Fruit fly (Drosophila melanogaster) whole organism, prepupa: ENCODE results near the gene CG13605.

ENCODE experiments used
- Blimp-1 ChIP-seq: fragments of 200-800 bp; sonication (Bioruptor generic); optimal IDR thresholded peaks from 3 replicates; lab custom pipeline; 2017; ENCODE audit warnings: missing biosample characterization, missing genetic modification characterization, mild to moderate bottlenecking, moderate library complexity, missing genetic modification reagents
- CG10631 ChIP-seq: fragments of 200-800 bp; sonication (Bioruptor generic); optimal IDR thresholded peaks from 2 replicates; lab custom pipeline; 2016; ENCODE audit warnings: missing biosample characterization, missing genetic modification characterization
- CG11762 ChIP-seq: fragments of 200-800 bp; sonication (Bioruptor generic); optimal IDR thresholded peaks from 3 replicates; lab custom pipeline; 2016; ENCODE audit warnings: missing biosample characterization, missing genetic modification characterization; ENCODE audit not compliant: insufficient read depth
- CG15336 ChIP-seq: fragments of 200-800 bp; sonication (Bioruptor generic); IDR thresholded peaks from 2 replicates; pipeline ENCODE4 v1.3.6; 2022; ENCODE audit warnings: missing biosample characterization, missing genetic modification characterization
- CG32006 ChIP-seq: fragments of 200-800 bp; sonication (Bioruptor generic); optimal IDR thresholded peaks from 3 replicates; lab custom pipeline; 2017; ENCODE audit warnings: missing biosample characterization, mild to moderate bottlenecking, missing genetic modification characterization
- CG3919 ChIP-seq: fragments of 200-800 bp; sonication (Bioruptor generic); optimal IDR thresholded peaks from 3 replicates; lab custom pipeline; 2016; ENCODE audit warnings: missing biosample characterization, missing genetic modification characterization
- CG6276 ChIP-seq: fragments of 200-800 bp; sonication (Bioruptor generic); optimal IDR thresholded peaks from 2 replicates; lab custom pipeline; 2017; ENCODE audit warnings: missing biosample characterization, mild to moderate bottlenecking, missing genetic modification characterization
- CG7368 ChIP-seq: fragments of 200-800 bp; sonication (Bioruptor generic); optimal IDR thresholded peaks from 3 replicates; lab custom pipeline; 2016; ENCODE audit warnings: missing biosample characterization, missing genetic modification characterization
- Eip75B ChIP-seq: fragments of 200-800 bp; sonication (Bioruptor generic); optimal IDR thresholded peaks from 3 replicates; lab custom pipeline; 2016; ENCODE audit warnings: missing biosample characterization, missing genetic modification characterization
- Ets96B ChIP-seq: fragments of 200-800 bp; optimal IDR thresholded peaks from 2 replicates; lab custom pipeline; 2019; ENCODE audit warnings: missing biosample characterization, mild to moderate bottlenecking, missing genetic modification characterization, moderate library complexity
- Lpt ChIP-seq: fragments of 200-800 bp; sonication (Bioruptor generic); optimal IDR thresholded peaks from 3 replicates; lab custom pipeline; 2016; ENCODE audit warnings: missing biosample characterization, missing genetic modification characterization
- dsx ChIP-seq: fragments of 200-800 bp; optimal IDR thresholded peaks from 3 replicates; lab custom pipeline; 2019; ENCODE audit warnings: missing biosample characterization, mild to moderate bottlenecking, missing genetic modification characterization, moderate library complexity; ENCODE audit not compliant: poor library complexity, severe bottlenecking
- lz ChIP-seq: fragments of 200-800 bp; sonication (Bioruptor generic); optimal IDR thresholded peaks from 3 replicates; lab custom pipeline; 2016; ENCODE audit warnings: missing biosample characterization, missing genetic modification characterization
- pdm3 ChIP-seq: fragments of 200-800 bp; sonication (Bioruptor generic); optimal IDR thresholded peaks from 3 replicates; lab custom pipeline; 2016; ENCODE audit warnings: missing biosample characterization, missing genetic modification characterization

dm6 chr3R:24092590-24093151, 19.5 kb downstream of the CG13605 start:
- TF ChIP-seq CG7368 (GFP tag; lab: Kevin White, UChicago) (no peak), pdm3 (GFP tag; lab: Kevin White, UChicago) (no peak), dsx (GFP tag; lab: Kevin White, UChicago) (no peak), Eip75B (GFP tag; lab: Kevin White, UChicago) (no peak), CG6276 (GFP tag; lab: Kevin White, UChicago) (no peak), CG11762 (GFP tag; lab: Kevin White, UChicago) (no peak), Ets96B (tag; lab: Kevin White, UChicago) (no peak), lz (GFP tag; lab: Kevin White, UChicago) (no peak), CG32006 (GFP tag; lab: Kevin White, UChicago) (no peak), Blimp-1 (GFP tag; lab: Kevin White, UChicago) (no peak), CG10631 (GFP tag; lab: Kevin White, UChicago) (no peak), CG15336 (GFP tag; lab: Robert Waterston, UW) (no peak), CG3919 (GFP tag; lab: Kevin White, UChicago) (no peak), Lpt (GFP tag; lab: Kevin White, UChicago) (no peak)
